Worm (Caenorhabditis elegans) whole organism, L4 larva: Measurements from ENCODE around the gene swt-1.

Source experiments
- ceh-32 ChIP-seq: sonication (generic microtip); optimal IDR thresholded peaks from 2 replicates; lab custom pipeline; 2016; ENCODE audit warnings: mild to moderate bottlenecking, missing genetic modification characterization, missing compliant biosample characterization; ENCODE audit not compliant: poor library complexity
- ceh-44 ChIP-seq: fragments of 200-800 bp; sonication (Bioruptor generic); IDR thresholded peaks from 2 replicates; pipeline ENCODE4 v1.3.6; 2022; ENCODE audit warnings: missing genetic modification reagents, missing genetic modification characterization, missing compliant biosample characterization
- daf-12 ChIP-seq: fragments of 150-350 bp; optimal IDR thresholded peaks from 2 replicates; lab custom pipeline; 2014; ENCODE audit warnings: missing biosample characterization, missing genetic modification reagents, missing genetic modification characterization
- daf-16 ChIP-seq, 3 experiments: sonication (generic microtip); optimal IDR thresholded peaks; 2 replicates each; lab custom pipeline; 2016 to 2017; ENCODE audit warnings: missing genetic modification characterization in 3 of 3, missing genetic modification reagents in 3 of 3, mild to moderate bottlenecking in 2 of 3, missing compliant biosample characterization in 2 of 3, missing biosample characterization in 1 of 3, moderate library complexity in 1 of 3
- fos-1 ChIP-seq: fragments of 150-350 bp; optimal IDR thresholded peaks from 2 replicates; lab custom pipeline; 2014; ENCODE audit warnings: missing biosample characterization, missing genetic modification characterization
- lsy-2 ChIP-seq, 2 experiments: fragments of 150-350 bp in 1 of 2; sonication (generic microtip) in 1 of 2; optimal IDR thresholded peaks; 2 replicates each; lab custom pipeline; 2014 to 2017; ENCODE audit warnings: missing biosample characterization in 2 of 2, missing genetic modification characterization in 2 of 2
- nhr-28 ChIP-seq: fragments of 150-350 bp; optimal IDR thresholded peaks from 2 replicates; lab custom pipeline; 2014; ENCODE audit warnings: missing biosample characterization, missing genetic modification characterization
- nhr-6 ChIP-seq: fragments of 150-350 bp; optimal IDR thresholded peaks from 2 replicates; lab custom pipeline; 2014; ENCODE audit warnings: missing biosample characterization, missing genetic modification characterization
- nhr-77 ChIP-seq: fragments of 150-350 bp; optimal IDR thresholded peaks from 2 replicates; lab custom pipeline; 2014; ENCODE audit warnings: missing biosample characterization, missing genetic modification characterization
- unc-130 ChIP-seq: sonication (generic microtip); optimal IDR thresholded peaks from 2 replicates; lab custom pipeline; 2016; ENCODE audit warnings: missing genetic modification reagents, missing genetic modification characterization, missing compliant biosample characterization
- vab-7 ChIP-seq: fragments of 200-800 bp; sonication (Bioruptor generic); IDR thresholded peaks from 2 replicates; pipeline ENCODE4 v1.3.6; 2022; ENCODE audit warnings: missing genetic modification reagents, missing genetic modification characterization, missing compliant biosample characterization
- zfp-2 ChIP-seq: sonication (generic microtip); optimal IDR thresholded peaks from 2 replicates; lab custom pipeline; 2016; ENCODE audit warnings: mild to moderate bottlenecking, missing genetic modification characterization, missing compliant biosample characterization

DNA sequence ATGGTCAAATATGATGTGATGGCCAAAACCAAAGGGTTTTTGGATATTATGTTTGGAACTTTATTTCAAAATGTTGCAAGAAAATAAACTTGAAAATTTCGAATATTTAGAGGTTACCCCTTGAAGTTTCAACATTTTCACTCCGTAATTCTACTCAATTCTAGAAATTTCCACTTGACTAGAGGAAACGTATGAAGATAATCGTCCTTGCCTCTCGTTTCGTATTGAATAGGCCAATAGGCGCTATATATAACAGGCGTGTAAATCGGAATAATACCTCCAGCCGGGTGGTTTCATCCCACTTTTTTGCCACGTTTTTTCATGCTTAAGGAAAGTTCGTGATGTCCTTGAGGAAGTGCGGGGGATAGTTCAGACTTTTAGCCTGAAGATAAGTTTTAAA, 36.0 kb downstream of the swt-1 start:
- TF ChIP-seq unc-130 (GFP tag; lab: Kevin White, UChicago) (no peak), daf-12 (tag; lab: Kevin White, UChicago) (no peak), zfp-2 (tag; lab: Kevin White, UChicago) (no peak), nhr-6 (tag; lab: Kevin White, UChicago) (no peak), daf-16 (GFP tag; optimal IDR thresholded peaks at IDR 0.05; lab: Kevin White, UChicago) (no peak), daf-16 (tag; optimal IDR thresholded peaks at IDR 0.05; lab: Kevin White, UChicago) (no peak), nhr-28 (tag; lab: Kevin White, UChicago) (no peak), fos-1 (tag; lab: Kevin White, UChicago) (no peak), nhr-77 (tag; lab: Kevin White, UChicago) (no peak), ceh-44 (no peak), lsy-2 (tag; optimal IDR thresholded peaks at IDR 0.05; lab: Kevin White, UChicago) (no peak), vab-7 (GFP tag; lab: Robert Waterston, UW) (no peak), ceh-32 (tag; lab: Kevin White, UChicago) (no peak)
